Worm (Caenorhabditis elegans): ENCODE data around the gene T25E4.1.

- TF ChIP-seq ama-1 (optimal IDR thresholded peaks at IDR 0.05) = no peak
- no peak for TF ChIP-seq pha-4 (GFP tag; IDR thresholded peaks at IDR 0.05)
- TF ChIP-seq pha-4 (tag; optimal IDR thresholded peaks at IDR 0.05) = no peak
- no peak for TF ChIP-seq nhr-76 (tag; optimal IDR thresholded peaks at IDR 0.05)
- no peak for TF ChIP-seq ctbp-1 (GFP tag; IDR thresholded peaks at IDR 0.05)
- no peak for TF ChIP-seq ces-1 (GFP tag; optimal IDR thresholded peaks at IDR 0.05)
- TF ChIP-seq nhr-28 (tag; optimal IDR thresholded peaks at IDR 0.05) = peak; percentile 44
- TF ChIP-seq unc-62 (GFP tag; optimal IDR thresholded peaks at IDR 0.05 in 1 of 2) = no peak
- TF ChIP-seq unc-62 (tag; optimal IDR thresholded peaks at IDR 0.05) = no peak
- no peak for TF ChIP-seq mep-1 (tag; optimal IDR thresholded peaks at IDR 0.05)
Observed at ce11 chrII:5553531-5553930, 24.6 kb upstream of the T25E4.1 start.

Data from whole organism, L4 larva.